Fruit fly (Drosophila melanogaster) whole organism, embryonic: ENCODE data around the gene scaf6.

Experiments
- CG3281 ChIP-seq: fragments of 200-800 bp; sonication (Bioruptor generic); optimal IDR thresholded peaks from 3 replicates; lab custom pipeline; 2017; ENCODE audit warnings: missing biosample characterization, mild to moderate bottlenecking, missing genetic modification characterization
- CG9215 ChIP-seq: fragments of 200-800 bp; sonication (Bioruptor generic); IDR thresholded peaks from 2 replicates; pipeline ENCODE4 v1.3.6; 2022; ENCODE audit warnings: missing biosample characterization, missing genetic modification characterization
- Doc2 ChIP-seq: fragments of 200-800 bp; sonication (Bioruptor generic); IDR thresholded peaks from 2 replicates; pipeline ENCODE4 v1.3.6; 2022; ENCODE audit warnings: missing biosample characterization, missing genetic modification characterization
- chn ChIP-seq: fragments of 200-800 bp; sonication (Bioruptor generic); optimal IDR thresholded peaks from 2 replicates; lab custom pipeline; 2016; ENCODE audit warnings: missing biosample characterization, missing genetic modification characterization
- her ChIP-seq: fragments of 200-800 bp; sonication (Bioruptor generic); optimal IDR thresholded peaks from 2 replicates; lab custom pipeline; 2016; ENCODE audit warnings: missing biosample characterization, missing genetic modification characterization

DNA sequence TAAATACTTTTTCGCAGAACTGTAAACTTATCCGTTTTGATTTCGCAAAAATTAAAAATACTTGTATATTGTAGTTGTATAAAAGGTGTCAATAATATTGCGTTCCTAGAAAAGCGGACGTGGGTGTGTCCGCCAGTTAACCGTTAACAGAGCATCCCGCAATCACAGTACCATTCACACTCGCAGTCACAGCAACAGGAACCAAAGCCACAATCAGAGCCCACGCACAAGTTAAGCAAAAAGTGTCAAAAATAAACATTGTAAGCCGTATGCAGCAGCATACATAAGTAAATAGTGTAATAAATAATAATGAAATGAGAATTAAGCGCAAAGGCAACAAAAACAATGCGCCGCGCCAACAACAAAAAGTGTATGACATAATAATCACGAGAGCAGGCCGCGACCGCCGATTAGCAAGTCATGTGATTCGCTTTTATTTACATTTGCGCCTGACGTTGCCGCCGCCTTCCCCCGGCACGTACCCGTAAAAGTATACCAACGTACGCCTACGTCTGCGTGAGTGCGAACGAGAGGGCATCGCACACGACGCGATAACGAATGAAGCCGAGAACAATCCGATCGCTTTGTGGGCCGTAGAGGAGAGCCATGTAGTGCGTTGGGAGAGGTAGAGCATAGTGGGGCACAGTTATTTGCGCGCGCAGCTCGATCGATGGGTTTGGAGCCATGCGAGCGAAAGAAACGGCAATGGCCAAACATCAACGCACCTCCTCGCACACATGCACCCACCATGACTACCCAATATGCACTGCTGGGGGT lies 32.5 kb downstream of the scaf6 start:
- peak; percentile 51 for TF ChIP-seq chn (GFP tag; lab: Kevin White, UChicago)
- no peak for TF ChIP-seq Doc2 (GFP tag; lab: Robert Waterston, UW)
- peak; percentile 47 for TF ChIP-seq CG3281
- TF ChIP-seq CG9215 (GFP tag; lab: Robert Waterston, UW): no peak
- TF ChIP-seq her (GFP tag; lab: Kevin White, UChicago): no peak
